Worm (Caenorhabditis elegans): ENCODE results near the gene T05C12.1.

ce11 chrII:8216433-8216832 lies 43.0 kb downstream of the T05C12.1 start, which contains the start of gene M110.3:
- TF ChIP-seq him-1 (tag; optimal IDR thresholded peaks at IDR 0.05) (no peak), W03F9.2 (tag; optimal IDR thresholded peaks at IDR 0.05) (peak; percentile 45), dao-5 (tag; optimal IDR thresholded peaks at IDR 0.05) (no peak)
